Worm (Caenorhabditis elegans): ENCODE results near the gene T28D9.11.

Gene T28D9.11

ce11 chrII:6476655-6477054 is 15.1 kb downstream of the T28D9.11 start, which contains the start of gene T28D9.4:
Gene T28D9.4 (plus strand): TSS chrII:6476955.
- TF ChIP-seq tra-1 (GFP tag; IDR thresholded peaks at IDR 0.05): no peak
- no peak for TF ChIP-seq zip-11 (GFP tag; IDR thresholded peaks at IDR 0.05)
- no peak for TF ChIP-seq dmd-9 (GFP tag; IDR thresholded peaks at IDR 0.05)
- no peak for TF ChIP-seq ceh-62 (tag; optimal IDR thresholded peaks at IDR 0.05)
- no peak for TF ChIP-seq F26F4.8 (GFP tag; conservative IDR thresholded peaks at IDR 0.05)
- TF ChIP-seq nhr-25 (tag; optimal IDR thresholded peaks at IDR 0.05; ENCODE audit: borderline replicate concordance, insufficient read depth): no peak
- TF ChIP-seq ceh-20 (GFP tag; IDR thresholded peaks at IDR 0.05): no peak
- no peak for TF ChIP-seq Y75B8A.6 (GFP tag; IDR thresholded peaks at IDR 0.05)
- TF ChIP-seq mdt-29 (GFP tag; IDR thresholded peaks at IDR 0.05): no peak
- TF ChIP-seq Y105C5A.15 (GFP tag; IDR thresholded peaks at IDR 0.05): no peak
- TF ChIP-seq ZK337.2 (GFP tag; IDR thresholded peaks at IDR 0.05): no peak
- TF ChIP-seq unc-39 (tag; optimal IDR thresholded peaks at IDR 0.05): no peak
- no peak for TF ChIP-seq rbr-2 (tag; optimal IDR thresholded peaks at IDR 0.05)
- no peak for TF ChIP-seq mep-1 (tag; optimal IDR thresholded peaks at IDR 0.05)

ce11 chrII:6475180-6475737 is 16.5 kb downstream of the T28D9.11 start, which contains the start of gene T28D9.16:
Gene T28D9.16 (plus strand): TSS chrII:6475687.
- peak in 1 of 2 experiments; percentile 91 for TF ChIP-seq unc-62 (GFP tag; optimal IDR thresholded peaks at IDR 0.05 in 1 of 2)
- TF ChIP-seq unc-62 (tag; optimal IDR thresholded peaks at IDR 0.05): no peak
- TF ChIP-seq aha-1 (tag): no peak

ce11 chrII:6470985-6471384 is 20.8 kb downstream of the T28D9.11 start, which contains the start of gene dgk-5:
Gene dgk-5 (minus strand): TSS chrII:6471085.
- no peak for TF ChIP-seq nhr-10 (tag; optimal IDR thresholded peaks at IDR 0.05)
- TF ChIP-seq F49E8.2 (tag; optimal IDR thresholded peaks at IDR 0.05; ENCODE audit: borderline replicate concordance): no peak
- TF ChIP-seq nhr-48 (tag; optimal IDR thresholded peaks at IDR 0.05): no peak
- no peak for TF ChIP-seq vab-7 (GFP tag; IDR thresholded peaks at IDR 0.05)
- no peak for TF ChIP-seq hlh-30 (tag; optimal IDR thresholded peaks at IDR 0.05; ENCODE audit: insufficient read depth)
- TF ChIP-seq zag-1 (tag; optimal IDR thresholded peaks at IDR 0.05): no peak
- no peak for TF ChIP-seq ceh-20 (GFP tag; IDR thresholded peaks at IDR 0.05)
- no peak for TF ChIP-seq zip-2 (tag; optimal IDR thresholded peaks at IDR 0.05)
- TF ChIP-seq mdl-1 (tag; optimal IDR thresholded peaks at IDR 0.05): no peak
- TF ChIP-seq Y75B8A.6 (GFP tag; IDR thresholded peaks at IDR 0.05): no peak
- no peak for TF ChIP-seq mep-1 (tag; optimal IDR thresholded peaks at IDR 0.05)
- no peak for TF ChIP-seq lim-7 (GFP tag; IDR thresholded peaks at IDR 0.05)
- TF ChIP-seq mdt-29 (GFP tag; IDR thresholded peaks at IDR 0.05): no peak
- TF ChIP-seq mes-2 (tag; optimal IDR thresholded peaks at IDR 0.05; ENCODE audit: poor library complexity, severe bottlenecking): no peak
- no peak for TF ChIP-seq lin-13 (GFP tag; optimal IDR thresholded peaks at IDR 0.05)
- no peak for TF ChIP-seq jun-1 (tag; optimal IDR thresholded peaks at IDR 0.05)

ce11 chrII:6469340-6469739 is 22.5 kb downstream of the T28D9.11 start:
- TF ChIP-seq aha-1 (tag) (peak; percentile 82), nhr-10 (tag; optimal IDR thresholded peaks at IDR 0.05) (no peak), pqm-1 (tag; optimal IDR thresholded peaks at IDR 0.05) (peak; percentile 39), F37D6.2 (tag; optimal IDR thresholded peaks at IDR 0.05) (no peak), nhr-28 (tag; optimal IDR thresholded peaks at IDR 0.05) (peak; percentile 34), nhr-48 (tag; optimal IDR thresholded peaks at IDR 0.05) (no peak), ama-1 (optimal IDR thresholded peaks at IDR 0.05) (no peak)

- TF ChIP-seq lin-15B (tag; optimal IDR thresholded peaks at IDR 0.05) (no peak), F26F4.8 (GFP tag; conservative IDR thresholded peaks at IDR 0.05) (no peak), hlh-30 (tag; optimal IDR thresholded peaks at IDR 0.05; ENCODE audit: insufficient read depth) (no peak), mdt-29 (GFP tag; IDR thresholded peaks at IDR 0.05) (no peak), gei-8 (GFP tag; optimal IDR thresholded peaks at IDR 0.05) (no peak), lin-39 (tag; optimal IDR thresholded peaks at IDR 0.05) (no peak), lin-1 (GFP tag; IDR thresholded peaks at IDR 0.05) (no peak), egl-43 (GFP tag; IDR thresholded peaks at IDR 0.05) (no peak), daf-19 (GFP tag; conservative IDR thresholded peaks at IDR 0.05) (no peak), Y105C5A.15 (GFP tag; IDR thresholded peaks at IDR 0.05) (no peak), attf-4 (tag; optimal IDR thresholded peaks at IDR 0.05) (no peak), ceh-32 (tag; optimal IDR thresholded peaks at IDR 0.05; ENCODE audit: poor library complexity) (no peak), zfp-3 (GFP tag; conservative IDR thresholded peaks at IDR 0.05) (no peak), php-3 (GFP tag; IDR thresholded peaks at IDR 0.05) (no peak), set-16 (GFP tag; IDR thresholded peaks at IDR 0.05) (no peak), skn-1 (tag; optimal IDR thresholded peaks at IDR 0.05) (no peak)
Measured at ce11 chrII:6454671-6455070, 37.1 kb downstream of the T28D9.11 start, which contains the start of gene aptf-1. Gene aptf-1 (plus strand): TSS chrII:6454971.
